Fruit fly (Drosophila melanogaster) whole organism, embryonic: ENCODE data around the gene CG17329.

Source experiments
- Aef1 ChIP-seq: fragments of 200-800 bp; sonication (Bioruptor generic); IDR thresholded peaks from 3 replicates; pipeline ENCODE4 v1.3.6; 2022; ENCODE audit warnings: missing biosample characterization, missing genetic modification characterization
- Antp ChIP-seq: fragments of 200-800 bp; sonication (Bioruptor generic); optimal IDR thresholded peaks from 3 replicates; lab custom pipeline; 2016; ENCODE audit warnings: missing biosample characterization, missing genetic modification characterization
- Atf6 ChIP-seq: fragments of 200-800 bp; sonication (Bioruptor generic); IDR thresholded peaks from 2 replicates; pipeline ENCODE4 v1.3.6; 2022; ENCODE audit warnings: missing biosample characterization, missing genetic modification characterization
- Blimp-1 ChIP-seq: fragments of 200-800 bp; sonication (Bioruptor generic); optimal IDR thresholded peaks from 3 replicates; lab custom pipeline; 2018; ENCODE audit warnings: missing biosample characterization, missing genetic modification characterization, mild to moderate bottlenecking, moderate library complexity, missing genetic modification reagents
- CG10267 ChIP-seq: fragments of 200-800 bp; sonication (Bioruptor generic); optimal IDR thresholded peaks from 2 replicates; lab custom pipeline; 2018; ENCODE audit warnings: missing biosample characterization, mild to moderate bottlenecking, missing genetic modification characterization, moderate library complexity
- CG11085 ChIP-seq: fragments of 200-800 bp; sonication (Bioruptor generic); IDR thresholded peaks from 2 replicates; pipeline ENCODE4 v1.3.6; 2022; ENCODE audit warnings: missing biosample characterization, missing genetic modification characterization
- CG11723 ChIP-seq: fragments of 200-800 bp; sonication (Bioruptor generic); optimal IDR thresholded peaks from 2 replicates; lab custom pipeline; 2017; ENCODE audit warnings: missing biosample characterization, mild to moderate bottlenecking, missing genetic modification characterization
- CG12104 ChIP-seq: fragments of 200-800 bp; sonication (Bioruptor generic); optimal IDR thresholded peaks from 3 replicates; lab custom pipeline; 2016; ENCODE audit warnings: missing biosample characterization, missing genetic modification characterization
- CG12299 ChIP-seq: fragments of 200-800 bp; sonication (Bioruptor generic); optimal IDR thresholded peaks from 2 replicates; lab custom pipeline; 2018; ENCODE audit warnings: missing biosample characterization, mild to moderate bottlenecking, missing genetic modification characterization
- CG1529 ChIP-seq: fragments of 200-800 bp; sonication (Bioruptor generic); optimal IDR thresholded peaks from 3 replicates; lab custom pipeline; 2018; ENCODE audit warnings: missing biosample characterization, missing genetic modification characterization
- CG15514 ChIP-seq: fragments of 200-800 bp; sonication (Bioruptor generic); optimal IDR thresholded peaks from 3 replicates; lab custom pipeline; 2017; ENCODE audit warnings: missing biosample characterization, missing genetic modification characterization, mild to moderate bottlenecking, moderate library complexity, missing genetic modification reagents
- CG17186 ChIP-seq: fragments of 200-800 bp; sonication (Bioruptor generic); optimal IDR thresholded peaks from 3 replicates; lab custom pipeline; 2017; ENCODE audit warnings: missing biosample characterization, missing genetic modification reagents, missing genetic modification characterization
- CG17802 ChIP-seq: fragments of 200-800 bp; sonication (Bioruptor generic); optimal IDR thresholded peaks from 2 replicates; lab custom pipeline; 2018; ENCODE audit warnings: missing biosample characterization, mild to moderate bottlenecking, missing genetic modification characterization, moderate library complexity
- CG1832 ChIP-seq: fragments of 200-800 bp; sonication (Bioruptor generic); optimal IDR thresholded peaks from 2 replicates; lab custom pipeline; 2017; ENCODE audit warnings: missing biosample characterization, mild to moderate bottlenecking, missing genetic modification characterization, inconsistent platforms
- CG2120 ChIP-seq: fragments of 200-800 bp; sonication (Bioruptor generic); optimal IDR thresholded peaks from 3 replicates; lab custom pipeline; 2016; ENCODE audit warnings: missing biosample characterization, missing genetic modification characterization
- CG2129 ChIP-seq: fragments of 200-800 bp; sonication (Bioruptor generic); IDR thresholded peaks from 2 replicates; pipeline ENCODE4 v1.3.6; 2022; ENCODE audit warnings: missing biosample characterization, missing genetic modification characterization; ENCODE audit not compliant: partially characterized antibody
- CG30403 ChIP-seq: fragments of 200-800 bp; sonication (Bioruptor generic); optimal IDR thresholded peaks from 3 replicates; lab custom pipeline; 2016; ENCODE audit warnings: missing biosample characterization, missing genetic modification characterization
- CG31388 ChIP-seq: fragments of 200-800 bp; sonication (Bioruptor generic); optimal IDR thresholded peaks from 2 replicates; lab custom pipeline; 2016; ENCODE audit warnings: missing biosample characterization, missing genetic modification characterization
- CG34224 ChIP-seq: fragments of 200-800 bp; sonication (Bioruptor generic); IDR thresholded peaks from 3 replicates; pipeline ENCODE4 v1.3.6; 2022; ENCODE audit warnings: missing biosample characterization, missing genetic modification characterization; ENCODE audit not compliant: partially characterized antibody
- CG3995 ChIP-seq: fragments of 200-800 bp; sonication (Bioruptor generic); optimal IDR thresholded peaks from 3 replicates; lab custom pipeline; 2016; ENCODE audit warnings: missing biosample characterization, missing genetic modification characterization
- CG6854 ChIP-seq: fragments of 200-800 bp; sonication (Bioruptor generic); optimal IDR thresholded peaks from 3 replicates; lab custom pipeline; 2017; ENCODE audit warnings: missing biosample characterization, mild to moderate bottlenecking, missing genetic modification characterization
- CG7271 ChIP-seq: fragments of 200-800 bp; sonication (Bioruptor generic); optimal IDR thresholded peaks from 2 replicates; lab custom pipeline; 2018; ENCODE audit warnings: missing biosample characterization, mild to moderate bottlenecking, missing genetic modification characterization, moderate library complexity
- CG7963 ChIP-seq: fragments of 200-800 bp; sonication (Bioruptor generic); IDR thresholded peaks from 3 replicates; pipeline ENCODE4 v1.3.6; 2022; ENCODE audit warnings: missing biosample characterization, missing genetic modification characterization; ENCODE audit not compliant: partially characterized antibody
- CG8924 ChIP-seq: fragments of 200-800 bp; optimal IDR thresholded peaks from 3 replicates; lab custom pipeline; 2019; ENCODE audit warnings: missing biosample characterization, mild to moderate bottlenecking, missing genetic modification characterization, moderate library complexity
- CG9215 ChIP-seq: fragments of 200-800 bp; sonication (Bioruptor generic); IDR thresholded peaks from 2 replicates; pipeline ENCODE4 v1.3.6; 2022; ENCODE audit warnings: missing biosample characterization, missing genetic modification characterization
- CG9609 ChIP-seq: fragments of 200-800 bp; sonication (Bioruptor generic); optimal IDR thresholded peaks from 3 replicates; lab custom pipeline; 2016; ENCODE audit warnings: missing biosample characterization, missing genetic modification characterization
- CG9797 ChIP-seq: fragments of 200-800 bp; sonication (Bioruptor generic); optimal IDR thresholded peaks from 3 replicates; lab custom pipeline; 2018; ENCODE audit warnings: missing biosample characterization, mild to moderate bottlenecking, missing genetic modification characterization
- CTCF ChIP-seq: fragments of 200-800 bp; sonication (Bioruptor generic); optimal IDR thresholded peaks from 2 replicates; lab custom pipeline; 2017; ENCODE audit warnings: missing biosample characterization, mild to moderate bottlenecking, missing genetic modification characterization, moderate library complexity
- Dll ChIP-seq: fragments of 200-800 bp; sonication (Bioruptor generic); IDR thresholded peaks from 4 replicates; pipeline ENCODE4 v1.3.6; 2022; ENCODE audit warnings: missing biosample characterization, missing genetic modification characterization; ENCODE audit not compliant: partially characterized antibody
- Doc3 ChIP-seq: fragments of 200-800 bp; sonication (Bioruptor generic); IDR thresholded peaks from 3 replicates; pipeline ENCODE4 v1.3.6; 2022; ENCODE audit warnings: missing biosample characterization, missing genetic modification characterization; ENCODE audit not compliant: partially characterized antibody
- HLH4C ChIP-seq: fragments of 200-800 bp; sonication (Bioruptor generic); IDR thresholded peaks from 3 replicates; pipeline ENCODE4 v1.3.6; 2022; ENCODE audit warnings: missing biosample characterization, missing genetic modification characterization; ENCODE audit not compliant: partially characterized antibody
- Hand ChIP-seq: fragments of 200-800 bp; sonication (Bioruptor generic); optimal IDR thresholded peaks from 2 replicates; lab custom pipeline; 2017; ENCODE audit warnings: mild to moderate bottlenecking, missing biosample characterization, missing genetic modification reagents, missing genetic modification characterization
- Sox100B ChIP-seq: fragments of 200-800 bp; sonication (Bioruptor generic); optimal IDR thresholded peaks from 3 replicates; lab custom pipeline; 2018; ENCODE audit warnings: missing biosample characterization, mild to moderate bottlenecking, missing genetic modification characterization
- Spps ChIP-seq: fragments of 200-800 bp; sonication (Bioruptor generic); optimal IDR thresholded peaks from 2 replicates; lab custom pipeline; 2018; ENCODE audit warnings: missing biosample characterization, mild to moderate bottlenecking, missing genetic modification characterization
- Sry-β ChIP-seq: fragments of 200-800 bp; sonication (Bioruptor generic); optimal IDR thresholded peaks from 2 replicates; lab custom pipeline; 2018; ENCODE audit warnings: missing biosample characterization, mild to moderate bottlenecking, missing genetic modification characterization, moderate library complexity
- Sry-δ ChIP-seq: fragments of 200-800 bp; sonication (Bioruptor generic); optimal IDR thresholded peaks from 2 replicates; lab custom pipeline; 2016; ENCODE audit warnings: missing biosample characterization, missing genetic modification characterization
- Vsx1 ChIP-seq: fragments of 200-800 bp; sonication (Bioruptor generic); optimal IDR thresholded peaks from 2 replicates; lab custom pipeline; 2017; ENCODE audit warnings: missing biosample characterization, mild to moderate bottlenecking, missing genetic modification characterization, missing genetic modification reagents
- bigmax ChIP-seq: fragments of 200-800 bp; sonication (Bioruptor generic); optimal IDR thresholded peaks from 2 replicates; lab custom pipeline; 2018; ENCODE audit warnings: missing biosample characterization, mild to moderate bottlenecking, missing genetic modification characterization
- cas ChIP-seq: fragments of 200-800 bp; sonication (Bioruptor generic); IDR thresholded peaks from 2 replicates; pipeline ENCODE4 v1.3.6; 2022; ENCODE audit warnings: missing biosample characterization, missing genetic modification characterization
- dpn ChIP-seq, 2 experiments: fragments of 200-800 bp; sonication (Bioruptor generic); optimal IDR thresholded peaks; 3 replicates each; lab custom pipeline; 2016; ENCODE audit warnings: missing biosample characterization in 2 of 2, missing genetic modification characterization in 2 of 2
- esg ChIP-seq: fragments of 200-800 bp; sonication (Bioruptor generic); conservative IDR thresholded peaks from 2 replicates; pipeline ENCODE4 v1.3.6; 2022; ENCODE audit warnings: missing biosample characterization, missing genetic modification characterization
- fd102C ChIP-seq: fragments of 200-800 bp; sonication (Bioruptor generic); optimal IDR thresholded peaks from 2 replicates; lab custom pipeline; 2018; ENCODE audit warnings: missing biosample characterization, mild to moderate bottlenecking, missing genetic modification characterization, moderate library complexity
- gsb ChIP-seq: fragments of 200-800 bp; sonication (Bioruptor generic); IDR thresholded peaks from 2 replicates; pipeline ENCODE4 v1.3.6; 2022; ENCODE audit warnings: missing biosample characterization, missing genetic modification characterization
- inv ChIP-seq: fragments of 200-800 bp; sonication (Bioruptor generic); IDR thresholded peaks from 2 replicates; pipeline ENCODE4 v1.3.6; 2022; ENCODE audit warnings: missing biosample characterization, missing genetic modification characterization; ENCODE audit not compliant: partially characterized antibody
- nom ChIP-seq: fragments of 200-800 bp; sonication (Bioruptor generic); optimal IDR thresholded peaks from 2 replicates; lab custom pipeline; 2017; ENCODE audit warnings: missing biosample characterization, missing genetic modification characterization, mild to moderate bottlenecking, moderate library complexity, missing genetic modification reagents
- oc ChIP-seq: fragments of 200-800 bp; sonication (Bioruptor generic); optimal IDR thresholded peaks from 2 replicates; lab custom pipeline; 2018; ENCODE audit warnings: missing biosample characterization, mild to moderate bottlenecking, missing genetic modification characterization, moderate library complexity
- odd ChIP-seq: fragments of 200-800 bp; sonication (Bioruptor generic); optimal IDR thresholded peaks from 2 replicates; lab custom pipeline; 2017; ENCODE audit warnings: missing biosample characterization, mild to moderate bottlenecking, missing genetic modification characterization
- stc ChIP-seq: fragments of 200-800 bp; sonication (Bioruptor generic); IDR thresholded peaks from 2 replicates; pipeline ENCODE4 v1.3.6; 2022; ENCODE audit warnings: missing biosample characterization, missing genetic modification characterization
- zfh2 ChIP-seq: fragments of 200-800 bp; sonication (Bioruptor generic); optimal IDR thresholded peaks from 2 replicates; lab custom pipeline; 2016; ENCODE audit warnings: missing biosample characterization, missing genetic modification characterization

The CG17329 gene

DNA sequence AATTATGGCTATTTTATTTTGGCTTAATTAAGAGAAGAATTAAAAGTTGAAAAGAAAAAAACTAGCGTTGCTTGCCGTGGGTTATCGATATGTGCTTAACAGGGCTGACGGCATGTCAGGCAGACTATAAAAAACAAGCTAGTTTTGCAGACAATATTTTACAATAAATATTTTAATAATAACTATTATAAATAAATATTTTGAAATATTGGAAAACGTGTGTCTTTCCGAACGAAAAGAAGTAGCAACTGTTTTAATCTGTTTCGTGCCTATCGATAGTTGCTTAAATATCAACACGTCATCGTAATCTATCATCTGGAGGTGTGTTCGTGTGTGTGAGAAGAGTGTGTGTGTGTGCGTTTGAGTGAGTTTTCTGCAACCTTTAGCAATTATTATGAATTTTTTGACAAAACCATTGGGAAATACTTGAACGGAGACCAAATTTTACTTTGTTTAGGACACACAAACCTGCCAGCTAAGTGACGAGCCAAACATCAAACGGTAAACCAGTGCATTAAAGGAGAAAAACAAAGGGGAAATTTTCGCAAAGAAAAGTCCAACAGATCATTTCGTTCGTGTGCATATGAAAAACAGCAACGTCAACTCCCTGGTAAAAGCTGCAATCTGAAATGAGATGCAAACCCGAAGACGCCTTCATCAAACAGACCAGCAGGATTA is 16.1 kb downstream of the CG17329 start, which contains the start of the genes CG5861 and Syx5 (continued):
- TF ChIP-seq CG34224 (GFP tag; lab: Robert Waterston, UW) = peak; percentile 92
- TF ChIP-seq CG9215 (GFP tag; lab: Robert Waterston, UW) = no peak; the same call in 1 of the 2 replicates
- peak in 1 of 2 experiments; percentile 72 for TF ChIP-seq dpn (GFP tag; optimal IDR thresholded peaks at IDR 0.05; lab: Kevin White, UChicago)
- no peak for TF ChIP-seq Antp (GFP tag; lab: Kevin White, UChicago)
- TF ChIP-seq odd (GFP tag; lab: Kevin White, UChicago) = peak; percentile 16
- peak; percentile 64 for TF ChIP-seq CG11085 (GFP tag; lab: Robert Waterston, UW)
- 0 out of 2 replicates have a peak, but pooled peaks have one; percentile 27 for TF ChIP-seq cas (GFP tag; lab: Robert Waterston, UW)
- TF ChIP-seq Vsx1 (GFP tag; lab: Kevin White, UChicago) = peak; percentile 47
- peak; percentile 18 for TF ChIP-seq CG3995 (GFP tag; lab: Kevin White, UChicago)
- peak; percentile 38 for TF ChIP-seq CG12299 (tag; lab: Kevin White, UChicago)
- peak; percentile 63 for TF ChIP-seq CG2120 (GFP tag; lab: Kevin White, UChicago)
- no peak for TF ChIP-seq Spps (tag; lab: Kevin White, UChicago)
- TF ChIP-seq CG1529 (GFP tag; lab: Kevin White, UChicago) = peak; percentile 1
- peak; percentile 98 for TF ChIP-seq Dll (GFP tag; lab: Robert Waterston, UW)
- no peak for TF ChIP-seq CG9609 (GFP tag; lab: Kevin White, UChicago)
- TF ChIP-seq CG1832 (GFP tag; lab: Kevin White, UChicago) = no peak
- TF ChIP-seq Hand (GFP tag; lab: Kevin White, UChicago) = no peak
- TF ChIP-seq nom = peak; percentile 24
- peak; percentile 66 for TF ChIP-seq CG7963
- TF ChIP-seq zfh2 (GFP tag; lab: Kevin White, UChicago) = peak; percentile 28
- TF ChIP-seq Doc3 (GFP tag; lab: Robert Waterston, UW) = peak; percentile 97
- TF ChIP-seq CG12104 = no peak
- peak; percentile 92 for TF ChIP-seq CG2129 (GFP tag; lab: Robert Waterston, UW)
- peak; percentile 79 for TF ChIP-seq CG8924 (tag; lab: Kevin White, UChicago)
- TF ChIP-seq HLH4C (GFP tag; lab: Robert Waterston, UW) = peak; percentile 91
- TF ChIP-seq gsb (GFP tag; lab: Robert Waterston, UW) = no peak
- TF ChIP-seq Atf6 = peak; percentile 54
- TF ChIP-seq CG11723 (GFP tag; lab: Kevin White, UChicago) = peak; percentile 25
- TF ChIP-seq CTCF (GFP tag; lab: Kevin White, UChicago) = peak; percentile 25
- no peak for TF ChIP-seq bigmax (GFP tag; lab: Kevin White, UChicago)
- peak; percentile 75 for TF ChIP-seq CG10267 (tag; lab: Kevin White, UChicago)
- TF ChIP-seq CG6854 (GFP tag; lab: Kevin White, UChicago) = no peak
- no peak for TF ChIP-seq CG17802 (tag; lab: Kevin White, UChicago)
- TF ChIP-seq CG30403 = peak; percentile 67
- TF ChIP-seq CG31388 (GFP tag; lab: Kevin White, UChicago) = no peak
- TF ChIP-seq Sry-δ (GFP tag; lab: Kevin White, UChicago) = peak; percentile 58
- TF ChIP-seq Sry-β (GFP tag; lab: Kevin White, UChicago) = peak; percentile 85
- TF ChIP-seq Sox100B (GFP tag; lab: Kevin White, UChicago) = peak; percentile 53
- TF ChIP-seq oc (tag; lab: Kevin White, UChicago) = no peak
- TF ChIP-seq stc = no peak
- TF ChIP-seq esg = peak; percentile 44; the same call in 1 of the 2 replicates
- TF ChIP-seq CG9797 = peak; percentile 47
- no peak for TF ChIP-seq fd102C (GFP tag; lab: Kevin White, UChicago)
- TF ChIP-seq Blimp-1 (GFP tag; lab: Kevin White, UChicago) = no peak
- TF ChIP-seq CG15514 = peak; percentile 52
- TF ChIP-seq CG7271 (tag; lab: Kevin White, UChicago) = no peak
- TF ChIP-seq Aef1 (GFP tag; lab: Robert Waterston, UW) = peak; percentile 37; the same call in 1 of the 3 replicates
- TF ChIP-seq CG17186 (GFP tag; lab: Kevin White, UChicago) = no peak
- peak; percentile 84 for TF ChIP-seq inv (GFP tag; lab: Robert Waterston, UW)
